Worm (Caenorhabditis elegans) whole organism, L2 larva: ENCODE measurements around the gene fbxb-102.
"Not testable (repeated sequence)": the region's sequence is repeated elsewhere in the genome, so short reads cannot be mapped to it uniquely, and the experiment has no call there.

Experiments
- C34F6.9 ChIP-seq: fragments of 150-350 bp; optimal IDR thresholded peaks from 2 replicates; lab custom pipeline; 2014; ENCODE audit warnings: missing biosample characterization, missing genetic modification characterization
- F13H6.1 ChIP-seq: sonication (generic microtip); optimal IDR thresholded peaks from 2 replicates; lab custom pipeline; 2016; ENCODE audit warnings: missing genetic modification characterization, missing compliant biosample characterization
- R02D3.7 ChIP-seq: fragments of 150-350 bp; optimal IDR thresholded peaks from 2 replicates; lab custom pipeline; 2014; ENCODE audit warnings: missing biosample characterization, missing genetic modification characterization
- Y55F3AM.14 ChIP-seq: fragments of 200-800 bp; sonication (Bioruptor generic); optimal IDR thresholded peaks from 2 replicates; lab custom pipeline; 2018; ENCODE audit warnings: mild to moderate bottlenecking, missing genetic modification characterization, missing compliant biosample characterization
- ZK546.5 ChIP-seq: sonication (generic microtip); optimal IDR thresholded peaks from 2 replicates; lab custom pipeline; 2017; ENCODE audit warnings: missing biosample characterization, missing genetic modification characterization
- alr-1 ChIP-seq: fragments of 150-350 bp; optimal IDR thresholded peaks from 2 replicates; lab custom pipeline; 2014; ENCODE audit warnings: missing biosample characterization, missing genetic modification characterization
- aly-2 ChIP-seq: fragments of 150-350 bp; optimal IDR thresholded peaks from 2 replicates; lab custom pipeline; 2014; ENCODE audit warnings: missing biosample characterization, missing genetic modification characterization
- ama-1 ChIP-seq: fragments of 150-350 bp; optimal IDR thresholded peaks from 2 replicates; lab custom pipeline; 2018; ENCODE audit warnings: inconsistent platforms
- blmp-1 ChIP-seq: sonication (generic microtip); optimal IDR thresholded peaks from 2 replicates; lab custom pipeline; 2017; ENCODE audit warnings: missing genetic modification characterization, mild to moderate bottlenecking, missing compliant biosample characterization, antibody characterized with exemption, moderate library complexity; ENCODE audit not compliant: insufficient read depth
- ceh-16 ChIP-seq: fragments of 150-350 bp; optimal IDR thresholded peaks from 2 replicates; lab custom pipeline; 2014; ENCODE audit warnings: missing biosample characterization, missing genetic modification characterization
- ceh-82 ChIP-seq: fragments of 150-350 bp; optimal IDR thresholded peaks from 2 replicates; lab custom pipeline; 2014; ENCODE audit warnings: missing biosample characterization, missing genetic modification characterization
- egl-27 ChIP-seq: sonication (generic microtip); optimal IDR thresholded peaks from 3 replicates; lab custom pipeline; 2017; ENCODE audit warnings: missing biosample characterization, missing genetic modification reagents, missing genetic modification characterization
- elt-1 ChIP-seq: fragments of 150-350 bp; optimal IDR thresholded peaks from 2 replicates; lab custom pipeline; 2014; ENCODE audit warnings: missing biosample characterization, missing genetic modification characterization
- elt-3 ChIP-seq: sonication (generic microtip); optimal IDR thresholded peaks from 2 replicates; lab custom pipeline; 2017; ENCODE audit warnings: missing biosample characterization, missing genetic modification characterization
- fos-1 ChIP-seq: fragments of 150-350 bp; optimal IDR thresholded peaks from 2 replicates; lab custom pipeline; 2014; ENCODE audit warnings: missing biosample characterization, missing genetic modification characterization
- lin-11 ChIP-seq: fragments of 150-350 bp; sonication (generic microtip); optimal IDR thresholded peaks from 2 replicates; lab custom pipeline; 2014; ENCODE audit warnings: missing biosample characterization, missing genetic modification characterization, inconsistent platforms, mixed read lengths
- lin-13 ChIP-seq: fragments of 150-350 bp; optimal IDR thresholded peaks from 2 replicates; lab custom pipeline; 2014; ENCODE audit warnings: missing biosample characterization, missing genetic modification reagents, missing genetic modification characterization
- lin-39 ChIP-seq: fragments of 150-350 bp; optimal IDR thresholded peaks from 2 replicates; lab custom pipeline; 2014; ENCODE audit warnings: missing biosample characterization, missing genetic modification reagents, missing genetic modification characterization
- nhr-10 ChIP-seq: sonication (generic microtip); optimal IDR thresholded peaks from 2 replicates; lab custom pipeline; 2017; ENCODE audit warnings: missing biosample characterization, missing genetic modification characterization
- nhr-11 ChIP-seq: fragments of 150-350 bp; optimal IDR thresholded peaks from 2 replicates; lab custom pipeline; 2014; ENCODE audit warnings: missing biosample characterization, missing genetic modification characterization
- nhr-21 ChIP-seq: fragments of 150-350 bp; optimal IDR thresholded peaks from 2 replicates; lab custom pipeline; 2014; ENCODE audit warnings: missing biosample characterization, missing genetic modification characterization
- peb-1 ChIP-seq: fragments of 150-350 bp; optimal IDR thresholded peaks from 2 replicates; lab custom pipeline; 2014; ENCODE audit warnings: missing biosample characterization, missing genetic modification characterization
- sem-4 ChIP-seq: fragments of 150-350 bp; optimal IDR thresholded peaks from 2 replicates; lab custom pipeline; 2014; ENCODE audit warnings: missing biosample characterization, missing genetic modification reagents, missing genetic modification characterization
- skn-1 ChIP-seq: sonication (generic microtip); optimal IDR thresholded peaks from 2 replicates; lab custom pipeline; 2017; ENCODE audit warnings: missing biosample characterization, missing genetic modification characterization
- sma-3 ChIP-seq: sonication (generic microtip); optimal IDR thresholded peaks from 2 replicates; lab custom pipeline; 2016; ENCODE audit warnings: missing genetic modification reagents, missing genetic modification characterization, missing compliant biosample characterization
- sma-9 ChIP-seq, 2 experiments: fragments of 150-350 bp in 1 of 2; sonication (generic microtip) in 1 of 2; optimal IDR thresholded peaks; 2 replicates each; lab custom pipeline; 2014 to 2016; ENCODE audit warnings: missing genetic modification characterization in 2 of 2, mild to moderate bottlenecking in 1 of 2, missing biosample characterization in 1 of 2, missing compliant biosample characterization in 1 of 2, missing genetic modification reagents in 1 of 2, moderate library complexity in 1 of 2
- unc-39 ChIP-seq: fragments of 150-350 bp; optimal IDR thresholded peaks from 2 replicates; lab custom pipeline; 2014; ENCODE audit warnings: missing biosample characterization, missing genetic modification characterization
- unc-62 ChIP-seq: fragments of 150-350 bp; optimal IDR thresholded peaks from 2 replicates; lab custom pipeline; 2014; ENCODE audit warnings: missing biosample characterization, missing genetic modification reagents, missing genetic modification characterization
- ztf-1 ChIP-seq: fragments of 200-800 bp; sonication (Bioruptor generic); conservative IDR thresholded peaks from 2 replicates; pipeline ENCODE4 v1.3.6; 2022; ENCODE audit warnings: missing genetic modification characterization, missing compliant biosample characterization
- ztf-11 ChIP-seq: sonication (generic microtip); optimal IDR thresholded peaks from 2 replicates; lab custom pipeline; 2017; ENCODE audit warnings: missing biosample characterization, missing genetic modification characterization
- ztf-4 ChIP-seq: fragments of 150-350 bp; optimal IDR thresholded peaks from 2 replicates; lab custom pipeline; 2014; ENCODE audit warnings: missing biosample characterization, missing genetic modification characterization

fbxb-102 gene

ce11 chrII:12482622-12483021, at the start of gene fbxb-102:
fbxb-102 (plus strand) TSS chrII:12482922.
- TF ChIP-seq C34F6.9 (tag; lab: Kevin White, UChicago) (no peak), lin-13 (GFP tag; lab: Kevin White, UChicago) (no peak), nhr-11 (tag; lab: Kevin White, UChicago) (no peak), ztf-4 (no peak), nhr-21 (tag; lab: Kevin White, UChicago) (no peak), skn-1 (tag; lab: Kevin White, UChicago) (no peak), ceh-82 (tag; lab: Kevin White, UChicago) (no peak), blmp-1 (tag; lab: Kevin White, UChicago) (no peak), ztf-11 (tag; lab: Kevin White, UChicago) (no peak), unc-62 (GFP tag; lab: Kevin White, UChicago) (no peak), egl-27 (tag; lab: Kevin White, UChicago) (no peak), elt-3 (tag; lab: Kevin White, UChicago) (no peak), peb-1 (no peak)

- TF ChIP-seq lin-11 (tag; lab: Kevin White, UChicago): no peak
- no peak for TF ChIP-seq lin-39 (tag; lab: Kevin White, UChicago)
- TF ChIP-seq nhr-11 (tag; lab: Kevin White, UChicago): no peak
- no peak for TF ChIP-seq ztf-1 (GFP tag; lab: Robert Waterston, UW)
- TF ChIP-seq elt-1 (tag; lab: Kevin White, UChicago): no peak
- TF ChIP-seq peb-1: no peak
- TF ChIP-seq Y55F3AM.14: no peak
- no peak for TF ChIP-seq R02D3.7
- TF ChIP-seq lin-13 (GFP tag; lab: Kevin White, UChicago): no peak
- TF ChIP-seq, all 48 proteins: peak for 0
These were observed 47.4 kb upstream of the fbxb-102 start for ce11 chrII:12435202-12435872.

DNA sequence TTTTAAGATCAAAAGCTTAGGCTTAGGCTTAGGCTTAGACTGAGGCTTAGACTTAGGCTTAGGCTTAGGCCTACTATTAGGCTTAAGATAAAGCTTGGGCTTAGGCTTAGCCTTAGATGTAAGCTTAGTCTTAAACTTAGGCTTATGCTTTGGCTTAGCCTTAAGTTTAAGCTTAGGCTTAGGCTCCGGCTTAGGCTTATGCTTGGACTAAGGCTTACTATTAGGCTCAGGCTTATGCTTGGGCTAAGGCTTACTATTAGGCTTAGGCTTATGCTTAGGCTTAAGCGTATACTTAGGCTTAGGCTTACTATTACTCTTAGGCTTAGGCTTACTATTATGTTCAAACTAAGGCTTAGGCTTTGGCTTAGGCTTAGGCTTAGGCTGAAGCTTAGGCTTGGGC, 46.0 kb upstream of the fbxb-102 start:
- no peak for TF ChIP-seq unc-39 (tag; lab: Kevin White, UChicago)
- TF ChIP-seq blmp-1 (tag; lab: Kevin White, UChicago): no peak
- TF ChIP-seq sem-4 (tag; lab: Kevin White, UChicago): no peak
- TF ChIP-seq fos-1 (tag; lab: Kevin White, UChicago): no peak
- TF ChIP-seq skn-1 (tag; lab: Kevin White, UChicago): no peak
- no peak for TF ChIP-seq F13H6.1 (tag; lab: Kevin White, UChicago)

DNA sequence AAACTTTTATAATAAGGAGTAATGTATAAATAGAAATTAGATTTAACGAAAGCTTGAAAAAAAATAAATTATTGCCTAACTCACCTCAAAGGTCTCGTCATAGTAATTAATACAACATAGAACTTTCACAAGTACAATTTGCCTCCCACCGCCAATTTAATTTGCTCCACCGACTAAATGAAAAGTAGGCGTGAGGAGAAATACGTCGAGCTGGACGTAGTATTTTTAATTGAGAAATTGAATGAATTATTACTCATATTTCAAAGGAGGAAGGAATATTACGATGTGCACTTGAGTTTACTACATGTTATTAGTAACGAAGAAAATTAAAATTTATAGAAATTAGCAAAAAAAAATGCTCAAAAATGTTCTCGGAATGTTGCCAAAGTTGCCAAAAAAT, 44.3 kb upstream of the fbxb-102 start, which contains the start of gene Y57A10C.9:
TSS of gene Y57A10C.9 (minus strand) at position 101 of the 400 bp plus-strand sequence.
- TF ChIP-seq nhr-21 (tag; lab: Kevin White, UChicago): no peak
- TF ChIP-seq ZK546.5: no peak
- TF ChIP-seq skn-1 (tag; lab: Kevin White, UChicago): no peak
- no peak for TF ChIP-seq C34F6.9 (tag; lab: Kevin White, UChicago)
- TF ChIP-seq ztf-4: no peak
- no peak for TF ChIP-seq ztf-11 (tag; lab: Kevin White, UChicago)
- no peak for TF ChIP-seq alr-1 (tag; lab: Kevin White, UChicago)
- TF ChIP-seq sma-9 (GFP tag; optimal IDR thresholded peaks at IDR 0.05; lab: Kevin White, UChicago): no peak
- no peak for TF ChIP-seq sma-9 (tag; optimal IDR thresholded peaks at IDR 0.05; lab: Kevin White, UChicago)
- no peak for TF ChIP-seq ama-1 (lab: Kevin White, UChicago)
- no peak for TF ChIP-seq nhr-10
- no peak for TF ChIP-seq ceh-16 (tag; lab: Kevin White, UChicago)
- TF ChIP-seq Y55F3AM.14: no peak
- TF ChIP-seq peb-1: no peak

ce11 chrII:12441164-12441563, 41.6 kb upstream of the fbxb-102 start, which contains the start of gene Y57A10C.10:
Y57A10C.10 (minus strand) TSS chrII:12441264.
- TF ChIP-seq sma-3; aly-2 (tag; lab: Kevin White, UChicago); peb-1: not testable (repeated sequence)
